Worm (Caenorhabditis elegans) whole organism, dauer: ENCODE measurements around the gene srz-67.
"Not testable (repeated sequence)": the region's sequence is repeated elsewhere in the genome, so short reads cannot be mapped to it uniquely, and the experiment has no call there.

Source experiments
- unc-62 ChIP-seq: sonication (generic microtip); optimal IDR thresholded peaks from 2 replicates; lab custom pipeline; 2017; ENCODE audit warnings: missing biosample characterization, missing genetic modification reagents, missing genetic modification characterization

The srz-67 gene

DNA sequence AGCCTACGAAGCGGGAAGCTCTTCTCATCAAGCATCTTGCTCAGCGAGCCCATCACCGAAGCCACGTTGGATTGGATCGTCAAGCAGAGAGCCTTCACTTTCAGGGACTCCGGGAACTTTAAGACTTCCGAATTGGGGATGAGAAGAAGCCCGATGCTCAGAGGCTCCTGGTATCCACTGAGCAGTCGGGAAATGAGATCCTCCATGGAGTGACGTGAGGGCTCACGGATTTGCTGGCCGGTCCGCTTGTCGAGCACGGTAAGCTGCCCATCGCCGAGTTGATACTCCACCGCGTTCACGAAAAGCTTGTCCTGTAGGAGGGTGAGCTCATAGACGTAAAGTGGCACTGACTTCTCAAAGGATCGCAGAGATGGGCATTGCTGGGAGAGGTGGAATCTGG lies 10.6 kb upstream of the srz-67 start:
- no peak for TF ChIP-seq unc-62 (GFP tag; lab: Kevin White, UChicago)

- no peak for TF ChIP-seq unc-62 (GFP tag; lab: Kevin White, UChicago)
These were observed 8.9 kb upstream of the srz-67 start, which contains the start of gene C17F4.7 for ce11 chrII:3245836-3246235. Gene C17F4.7 (minus strand): TSS chrII:3246015.

DNA sequence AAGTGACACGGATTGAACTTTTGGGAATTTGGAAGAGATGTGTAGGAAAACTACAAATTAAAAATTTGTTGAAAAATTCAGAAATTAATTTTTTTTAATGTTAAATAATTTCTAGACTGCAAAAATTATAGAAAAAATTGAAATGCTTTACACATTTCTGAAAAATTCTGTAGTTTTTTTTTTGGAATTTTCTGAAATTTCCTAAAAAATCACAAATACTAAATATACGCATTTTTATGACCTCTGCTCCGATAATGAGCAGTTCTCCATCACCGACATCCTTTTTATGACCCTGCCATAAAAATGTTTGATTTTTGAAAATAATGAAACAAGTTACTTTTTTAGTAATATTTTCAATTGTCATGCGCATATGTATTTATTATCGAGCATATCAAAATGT lies 7.8 kb upstream of the srz-67 start:
- TF ChIP-seq unc-62 (GFP tag; lab: Kevin White, UChicago) = no peak

- TF ChIP-seq unc-62 (GFP tag; lab: Kevin White, UChicago) = no peak
These were observed 7.1 kb upstream of the srz-67 start, which contains the start of gene C17F4.12 for ce11 chrII:3244070-3244469. Gene C17F4.12 (minus strand): TSS chrII:3244170.

DNA sequence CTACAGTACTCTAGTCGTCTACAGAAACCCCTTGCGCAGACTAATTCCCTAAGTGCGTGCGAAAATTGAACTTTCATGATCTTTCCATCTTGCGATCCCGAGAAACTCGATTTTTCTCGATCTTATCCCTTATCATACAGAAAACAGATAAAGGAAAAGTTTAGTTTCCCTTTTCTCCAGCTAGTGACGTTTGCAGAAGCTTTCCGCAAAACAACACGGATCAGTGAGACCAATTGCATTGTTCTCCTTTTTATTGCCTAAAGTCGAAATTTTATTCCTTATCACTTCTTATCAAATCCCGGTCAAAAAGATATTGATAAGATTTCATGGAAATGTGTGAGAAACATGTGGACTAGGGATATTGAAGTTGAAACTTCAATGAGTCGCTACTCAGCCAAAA lies 4.9 kb upstream of the srz-67 start:
- TF ChIP-seq unc-62 (GFP tag; lab: Kevin White, UChicago) = no peak

DNA sequence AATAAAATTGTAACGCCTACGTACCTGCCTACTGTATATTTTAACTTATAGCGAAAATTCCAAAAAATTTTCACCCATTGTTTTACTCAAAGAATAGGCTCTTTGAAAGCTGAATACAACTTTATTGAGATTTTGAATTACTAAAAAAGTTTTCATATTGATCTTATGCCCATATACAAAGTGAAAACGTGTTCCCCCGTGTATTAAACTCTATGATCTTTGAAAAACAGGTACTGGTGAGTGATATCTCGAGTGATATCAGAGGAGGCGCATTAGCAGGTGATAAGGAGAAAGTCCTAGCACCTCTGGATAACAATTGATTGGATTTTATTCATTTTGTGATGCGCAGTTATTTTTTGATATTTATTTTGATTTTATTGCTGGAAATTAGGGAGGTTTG lies 3.3 kb upstream of the srz-67 start, which contains the start of gene C17F4.3:
C17F4.3 (plus strand) TSS at position 301 of the 400 bp plus-strand sequence.
- TF ChIP-seq unc-62 (GFP tag; lab: Kevin White, UChicago) = no peak

- no peak for TF ChIP-seq unc-62 (GFP tag; lab: Kevin White, UChicago)
These were observed 2.2 kb downstream of the srz-67 start, which contains the start of gene C17F4.8 for ce11 chrII:3234725-3235124. Gene C17F4.8 (minus strand): TSS chrII:3234825.

- TF ChIP-seq unc-62 (GFP tag; lab: Kevin White, UChicago) = no peak
These were observed 6.5 kb downstream of the srz-67 start, which contains the start of gene srh-297 for ce11 chrII:3230422-3230821. Gene srh-297 (minus strand): TSS chrII:3230522.

ce11 chrII:3225780-3226179 lies 11.2 kb downstream of the srz-67 start, which contains the start of gene ZC239.17:
Gene ZC239.17 (minus strand): TSS chrII:3225880.
- TF ChIP-seq unc-62 (GFP tag; lab: Kevin White, UChicago) = no peak

ce11 chrII:3225200-3225599 lies 11.7 kb downstream of the srz-67 start, which contains the start of gene ZC239.16:
Gene ZC239.16 (minus strand): TSS chrII:3225319.
- TF ChIP-seq unc-62 (GFP tag; lab: Kevin White, UChicago) = no peak

- no peak for TF ChIP-seq unc-62 (GFP tag; lab: Kevin White, UChicago)
These were observed 12.3 kb downstream of the srz-67 start, which contains the start of gene ZC239.15 for ce11 chrII:3224631-3225030. Gene ZC239.15 (minus strand): TSS chrII:3224731.

ce11 chrII:3222686-3223085 lies 14.3 kb downstream of the srz-67 start, which contains the start of gene ZC239.13:
Gene ZC239.13 (minus strand): TSS chrII:3222839.
- TF ChIP-seq unc-62 (GFP tag; lab: Kevin White, UChicago) = no peak

DNA sequence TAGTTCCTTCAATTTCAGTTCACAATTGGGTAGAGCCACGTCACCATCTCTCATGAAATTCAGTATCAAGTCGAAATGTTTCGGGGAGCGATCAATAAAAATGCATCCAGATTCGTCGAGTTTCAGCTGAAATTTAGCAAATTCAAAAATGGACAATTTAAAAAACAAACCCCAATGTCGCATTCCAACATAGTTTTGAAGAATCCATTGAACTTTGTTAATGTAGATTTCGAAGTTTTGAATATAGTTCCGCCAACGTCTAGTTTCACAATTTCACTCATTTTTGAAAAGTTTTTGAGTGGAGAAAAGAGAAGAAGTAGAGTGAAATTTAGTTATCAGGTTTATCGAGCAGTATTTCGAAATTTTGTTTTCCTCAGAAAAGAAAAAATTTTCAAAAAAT lies 15.2 kb downstream of the srz-67 start, which contains the start of gene ZC239.14:
ZC239.14 (minus strand) TSS at position 305 of the 400 bp plus-strand sequence.
- no peak for TF ChIP-seq unc-62 (GFP tag; lab: Kevin White, UChicago)

DNA sequence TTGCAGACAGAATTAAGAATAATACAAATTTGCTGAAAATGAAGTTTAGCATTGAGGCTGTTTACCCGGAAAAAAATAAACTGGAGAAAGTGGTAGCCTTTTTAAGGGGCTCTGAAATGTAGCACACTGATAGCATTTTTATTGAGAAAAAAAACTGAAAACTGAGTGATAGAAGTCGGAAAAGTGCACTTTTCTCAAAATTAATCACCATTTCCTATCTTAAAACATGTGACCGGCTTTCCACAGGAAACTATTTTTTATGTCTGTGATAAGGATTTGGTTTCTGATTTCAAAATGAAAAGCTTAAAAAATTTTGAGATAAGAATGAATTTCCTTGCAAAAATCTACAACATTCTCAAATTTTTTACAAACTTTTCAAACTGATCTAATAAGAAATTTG lies 16.2 kb downstream of the srz-67 start, which contains the start of gene ZC239.22:
ZC239.22 (minus strand) TSS at position 101 of the 400 bp plus-strand sequence.
- no peak for TF ChIP-seq unc-62 (GFP tag; lab: Kevin White, UChicago)

- TF ChIP-seq unc-62 (GFP tag; lab: Kevin White, UChicago) = not testable (repeated sequence)
These were observed 21.2 kb downstream of the srz-67 start, which contains the start of gene ZC239.3 for ce11 chrII:3215762-3216161. Gene ZC239.3 (plus strand): TSS chrII:3216062.

DNA sequence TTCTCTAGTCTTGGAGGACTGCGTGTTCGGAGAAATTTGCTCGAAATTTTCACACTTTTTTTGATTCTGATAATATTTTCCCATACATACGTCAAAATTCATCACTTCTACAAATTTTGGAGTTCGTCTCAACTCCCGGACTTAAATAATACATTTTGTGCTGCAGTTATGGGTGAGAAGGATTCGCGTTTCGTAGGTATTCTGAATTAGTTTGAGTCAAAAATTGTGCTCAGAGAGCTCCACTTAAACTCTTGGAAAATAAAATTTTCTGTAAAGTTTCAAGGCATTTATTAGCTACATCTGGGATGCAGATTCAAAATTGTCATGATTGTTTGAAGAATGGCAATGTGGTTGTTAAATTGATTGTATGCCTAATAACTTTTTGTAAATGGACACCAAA lies 23.0 kb downstream of the srz-67 start, which contains the start of gene ZC239.4:
ZC239.4 (plus strand) TSS at position 301 of the 400 bp plus-strand sequence.
- TF ChIP-seq unc-62 (GFP tag; lab: Kevin White, UChicago) = no peak

DNA sequence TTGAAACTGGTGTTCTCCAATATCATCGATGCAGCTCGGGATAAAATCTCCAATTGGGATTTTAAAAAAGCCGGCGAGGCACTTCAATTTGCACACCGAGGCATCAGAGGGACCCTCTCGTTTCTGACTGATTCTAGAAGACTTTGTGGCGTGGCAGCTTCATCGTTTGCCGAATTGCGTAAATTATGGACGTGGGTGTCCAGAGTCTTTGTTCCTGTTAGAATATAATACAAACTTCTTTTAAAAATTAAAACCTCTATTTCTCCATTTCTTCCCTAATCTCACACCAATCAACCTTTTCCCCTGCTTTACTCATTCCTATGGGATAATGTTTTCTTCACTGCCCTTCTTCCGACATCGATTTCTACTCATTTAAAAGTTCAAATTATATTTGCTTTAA lies 26.6 kb downstream of the srz-67 start, which contains the start of gene ZC239.5:
ZC239.5 (plus strand) TSS at position 301 of the 400 bp plus-strand sequence.
- TF ChIP-seq unc-62 (GFP tag; lab: Kevin White, UChicago) = no peak
